Worm (Caenorhabditis elegans) whole organism, L4/young adult: Measurements from ENCODE around the gene F57C7.4.

Experiments
- dao-5 ChIP-seq: sonication (generic microtip); optimal IDR thresholded peaks from 2 replicates; lab custom pipeline; 2016; ENCODE audit warnings: missing genotype, missing genetic modification characterization, moderate library complexity, missing compliant biosample characterization
- him-1 ChIP-seq: sonication (generic microtip); optimal IDR thresholded peaks from 2 replicates; lab custom pipeline; 2016; ENCODE audit warnings: missing genotype, missing genetic modification reagents, missing genetic modification characterization, missing compliant biosample characterization

DNA sequence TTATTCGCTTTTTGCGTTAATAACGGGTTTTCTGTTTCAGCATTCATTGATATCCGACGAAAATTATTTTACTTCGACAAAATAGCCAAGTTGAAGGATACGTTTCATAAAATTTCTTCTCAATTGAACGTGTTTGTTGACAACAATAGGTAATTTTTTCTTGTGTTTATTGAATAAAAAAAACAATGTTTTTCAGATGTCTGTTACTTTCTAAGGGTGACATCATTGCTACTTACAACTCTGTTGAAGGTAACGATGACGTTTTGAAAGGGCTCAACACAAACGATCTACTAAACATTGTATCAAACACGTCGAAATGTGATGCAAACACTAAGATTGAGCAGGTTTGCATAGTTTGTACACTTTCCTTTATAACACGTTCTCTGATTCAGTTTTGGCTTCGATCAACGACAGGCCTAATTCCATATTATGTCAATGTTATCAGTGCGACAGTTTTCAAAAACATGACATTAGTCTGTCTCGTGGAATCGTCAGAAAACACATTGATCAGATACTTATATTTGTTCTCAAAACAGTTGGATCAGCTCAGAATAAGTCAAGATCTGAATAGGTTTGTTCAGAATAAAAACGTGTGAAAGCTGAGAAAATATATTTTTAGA lies 54.6 kb downstream of the F57C7.4 start:
- no peak for TF ChIP-seq him-1
- no peak for TF ChIP-seq dao-5
